Worm (Caenorhabditis elegans) whole organism, L2 larva: ENCODE data around the gene F55A11.4.

ENCODE experiments used
- C34F6.9 ChIP-seq: fragments of 150-350 bp; optimal IDR thresholded peaks from 2 replicates; lab custom pipeline; 2014; ENCODE audit warnings: missing biosample characterization, missing genetic modification characterization
- F13H6.1 ChIP-seq: sonication (generic microtip); optimal IDR thresholded peaks from 2 replicates; lab custom pipeline; 2016; ENCODE audit warnings: missing genetic modification characterization, missing compliant biosample characterization
- R02D3.7 ChIP-seq: fragments of 150-350 bp; optimal IDR thresholded peaks from 2 replicates; lab custom pipeline; 2014; ENCODE audit warnings: missing biosample characterization, missing genetic modification characterization
- Y55F3AM.14 ChIP-seq: fragments of 200-800 bp; sonication (Bioruptor generic); optimal IDR thresholded peaks from 2 replicates; lab custom pipeline; 2018; ENCODE audit warnings: mild to moderate bottlenecking, missing genetic modification characterization, missing compliant biosample characterization
- ZK546.5 ChIP-seq: sonication (generic microtip); optimal IDR thresholded peaks from 2 replicates; lab custom pipeline; 2017; ENCODE audit warnings: missing biosample characterization, missing genetic modification characterization
- alr-1 ChIP-seq: fragments of 150-350 bp; optimal IDR thresholded peaks from 2 replicates; lab custom pipeline; 2014; ENCODE audit warnings: missing biosample characterization, missing genetic modification characterization
- aly-2 ChIP-seq: fragments of 150-350 bp; optimal IDR thresholded peaks from 2 replicates; lab custom pipeline; 2014; ENCODE audit warnings: missing biosample characterization, missing genetic modification characterization
- ama-1 ChIP-seq: fragments of 150-350 bp; optimal IDR thresholded peaks from 2 replicates; lab custom pipeline; 2018; ENCODE audit warnings: inconsistent platforms
- blmp-1 ChIP-seq: sonication (generic microtip); optimal IDR thresholded peaks from 2 replicates; lab custom pipeline; 2017; ENCODE audit warnings: missing genetic modification characterization, mild to moderate bottlenecking, missing compliant biosample characterization, antibody characterized with exemption, moderate library complexity; ENCODE audit not compliant: insufficient read depth
- ceh-16 ChIP-seq: fragments of 150-350 bp; optimal IDR thresholded peaks from 2 replicates; lab custom pipeline; 2014; ENCODE audit warnings: missing biosample characterization, missing genetic modification characterization
- ceh-82 ChIP-seq: fragments of 150-350 bp; optimal IDR thresholded peaks from 2 replicates; lab custom pipeline; 2014; ENCODE audit warnings: missing biosample characterization, missing genetic modification characterization
- crh-2 ChIP-seq: sonication (generic microtip); optimal IDR thresholded peaks from 2 replicates; lab custom pipeline; 2017; ENCODE audit warnings: missing biosample characterization, missing genetic modification characterization
- dmd-4 ChIP-seq: sonication (generic microtip); optimal IDR thresholded peaks from 2 replicates; lab custom pipeline; 2017; ENCODE audit warnings: missing biosample characterization, missing genetic modification characterization
- egl-27 ChIP-seq: sonication (generic microtip); optimal IDR thresholded peaks from 3 replicates; lab custom pipeline; 2017; ENCODE audit warnings: missing biosample characterization, missing genetic modification reagents, missing genetic modification characterization
- elt-1 ChIP-seq: fragments of 150-350 bp; optimal IDR thresholded peaks from 2 replicates; lab custom pipeline; 2014; ENCODE audit warnings: missing biosample characterization, missing genetic modification characterization
- elt-3 ChIP-seq: sonication (generic microtip); optimal IDR thresholded peaks from 2 replicates; lab custom pipeline; 2017; ENCODE audit warnings: missing biosample characterization, missing genetic modification characterization
- fos-1 ChIP-seq: fragments of 150-350 bp; optimal IDR thresholded peaks from 2 replicates; lab custom pipeline; 2014; ENCODE audit warnings: missing biosample characterization, missing genetic modification characterization
- gmeb-1 ChIP-seq: fragments of 150-350 bp; optimal IDR thresholded peaks from 2 replicates; lab custom pipeline; 2014; ENCODE audit warnings: missing biosample characterization, missing genetic modification characterization
- lin-11 ChIP-seq: fragments of 150-350 bp; sonication (generic microtip); optimal IDR thresholded peaks from 2 replicates; lab custom pipeline; 2014; ENCODE audit warnings: missing biosample characterization, missing genetic modification characterization, inconsistent platforms, mixed read lengths
- lin-13 ChIP-seq: fragments of 150-350 bp; optimal IDR thresholded peaks from 2 replicates; lab custom pipeline; 2014; ENCODE audit warnings: missing biosample characterization, missing genetic modification reagents, missing genetic modification characterization
- lin-39 ChIP-seq: fragments of 150-350 bp; optimal IDR thresholded peaks from 2 replicates; lab custom pipeline; 2014; ENCODE audit warnings: missing biosample characterization, missing genetic modification reagents, missing genetic modification characterization
- lsy-2 ChIP-seq, 2 experiments: fragments of 150-350 bp in 1 of 2; sonication (generic microtip) in 1 of 2; optimal IDR thresholded peaks; 2 replicates each; lab custom pipeline; 2014 to 2017; ENCODE audit warnings: missing biosample characterization in 2 of 2, missing genetic modification characterization in 2 of 2
- mab-5 ChIP-seq: fragments of 150-350 bp; optimal IDR thresholded peaks from 2 replicates; lab custom pipeline; 2014; ENCODE audit warnings: missing biosample characterization, missing genetic modification characterization
- mbf-1 ChIP-seq: sonication (generic microtip); optimal IDR thresholded peaks from 2 replicates; lab custom pipeline; 2017; ENCODE audit warnings: missing biosample characterization, missing genetic modification characterization
- mdl-1 ChIP-seq, 2 experiments: fragments of 150-350 bp in 1 of 2; sonication (generic microtip) in 1 of 2; optimal IDR thresholded peaks; 2 replicates each; lab custom pipeline; 2017; ENCODE audit warnings: missing biosample characterization in 2 of 2, missing genetic modification characterization in 2 of 2
- nhr-10 ChIP-seq: sonication (generic microtip); optimal IDR thresholded peaks from 2 replicates; lab custom pipeline; 2017; ENCODE audit warnings: missing biosample characterization, missing genetic modification characterization
- nhr-11 ChIP-seq: fragments of 150-350 bp; optimal IDR thresholded peaks from 2 replicates; lab custom pipeline; 2014; ENCODE audit warnings: missing biosample characterization, missing genetic modification characterization
- nhr-12 ChIP-seq: fragments of 150-350 bp; optimal IDR thresholded peaks from 2 replicates; lab custom pipeline; 2014; ENCODE audit warnings: missing biosample characterization, missing genetic modification characterization
- nhr-129 ChIP-seq: fragments of 150-350 bp; optimal IDR thresholded peaks from 2 replicates; lab custom pipeline; 2014; ENCODE audit warnings: missing biosample characterization, missing genetic modification characterization
- nhr-21 ChIP-seq: fragments of 150-350 bp; optimal IDR thresholded peaks from 2 replicates; lab custom pipeline; 2014; ENCODE audit warnings: missing biosample characterization, missing genetic modification characterization
- nhr-23 ChIP-seq: fragments of 150-350 bp; optimal IDR thresholded peaks from 2 replicates; lab custom pipeline; 2014; ENCODE audit warnings: missing biosample characterization, missing genetic modification reagents, missing genetic modification characterization
- nhr-237 ChIP-seq: fragments of 150-350 bp; optimal IDR thresholded peaks from 2 replicates; lab custom pipeline; 2014; ENCODE audit warnings: missing biosample characterization, missing genetic modification characterization
- nhr-25 ChIP-seq: fragments of 150-350 bp; sonication (generic microtip); optimal IDR thresholded peaks from 3 replicates; lab custom pipeline; 2014; ENCODE audit warnings: missing biosample characterization, missing genetic modification characterization
- nhr-6 ChIP-seq: fragments of 150-350 bp; optimal IDR thresholded peaks from 2 replicates; lab custom pipeline; 2014; ENCODE audit warnings: missing biosample characterization, missing genetic modification characterization
- nhr-77 ChIP-seq: fragments of 150-350 bp; optimal IDR thresholded peaks from 2 replicates; lab custom pipeline; 2014; ENCODE audit warnings: missing biosample characterization, missing genetic modification characterization
- peb-1 ChIP-seq: fragments of 150-350 bp; optimal IDR thresholded peaks from 2 replicates; lab custom pipeline; 2014; ENCODE audit warnings: missing biosample characterization, missing genetic modification characterization
- sem-4 ChIP-seq: fragments of 150-350 bp; optimal IDR thresholded peaks from 2 replicates; lab custom pipeline; 2014; ENCODE audit warnings: missing biosample characterization, missing genetic modification reagents, missing genetic modification characterization
- skn-1 ChIP-seq: sonication (generic microtip); optimal IDR thresholded peaks from 2 replicates; lab custom pipeline; 2017; ENCODE audit warnings: missing biosample characterization, missing genetic modification characterization
- sma-3 ChIP-seq: sonication (generic microtip); optimal IDR thresholded peaks from 2 replicates; lab custom pipeline; 2016; ENCODE audit warnings: missing genetic modification reagents, missing genetic modification characterization, missing compliant biosample characterization
- sma-9 ChIP-seq, 2 experiments: fragments of 150-350 bp in 1 of 2; sonication (generic microtip) in 1 of 2; optimal IDR thresholded peaks; 2 replicates each; lab custom pipeline; 2014 to 2016; ENCODE audit warnings: missing genetic modification characterization in 2 of 2, mild to moderate bottlenecking in 1 of 2, missing biosample characterization in 1 of 2, missing compliant biosample characterization in 1 of 2, missing genetic modification reagents in 1 of 2, moderate library complexity in 1 of 2
- snpc-4 ChIP-seq: fragments of 150-350 bp; optimal IDR thresholded peaks from 2 replicates; lab custom pipeline; 2014; ENCODE audit warnings: missing biosample characterization, missing genetic modification characterization
- unc-39 ChIP-seq: fragments of 150-350 bp; optimal IDR thresholded peaks from 2 replicates; lab custom pipeline; 2014; ENCODE audit warnings: missing biosample characterization, missing genetic modification characterization
- unc-55 ChIP-seq: fragments of 150-350 bp; sonication (generic microtip); optimal IDR thresholded peaks from 3 replicates; lab custom pipeline; 2014; ENCODE audit warnings: missing biosample characterization, missing genetic modification reagents, missing genetic modification characterization
- unc-62 ChIP-seq: fragments of 150-350 bp; optimal IDR thresholded peaks from 2 replicates; lab custom pipeline; 2014; ENCODE audit warnings: missing biosample characterization, missing genetic modification reagents, missing genetic modification characterization
- zag-1 ChIP-seq: fragments of 150-350 bp; optimal IDR thresholded peaks from 2 replicates; lab custom pipeline; 2014; ENCODE audit warnings: missing biosample characterization, missing genetic modification characterization
- ztf-1 ChIP-seq: fragments of 200-800 bp; sonication (Bioruptor generic); conservative IDR thresholded peaks from 2 replicates; pipeline ENCODE4 v1.3.6; 2022; ENCODE audit warnings: missing genetic modification characterization, missing compliant biosample characterization
- ztf-11 ChIP-seq: sonication (generic microtip); optimal IDR thresholded peaks from 2 replicates; lab custom pipeline; 2017; ENCODE audit warnings: missing biosample characterization, missing genetic modification characterization
- ztf-4 ChIP-seq: fragments of 150-350 bp; optimal IDR thresholded peaks from 2 replicates; lab custom pipeline; 2014; ENCODE audit warnings: missing biosample characterization, missing genetic modification characterization

F55A11.4 gene

ce11 chrV:11820551-11820950 is 50.3 kb downstream of the F55A11.4 start:
- TF ChIP-seq mbf-1 (tag; lab: Kevin White, UChicago) (no peak), C34F6.9 (no peak), unc-55 (GFP tag; lab: Kevin White, UChicago) (no peak), nhr-237 (tag; lab: Kevin White, UChicago) (no peak), mdl-1 (tag; optimal IDR thresholded peaks at IDR 0.05; lab: Kevin White, UChicago) (no peak), skn-1 (tag; lab: Kevin White, UChicago) (no peak), egl-27 (no peak), snpc-4 (tag; lab: Kevin White, UChicago) (no peak), nhr-10 (tag; lab: Kevin White, UChicago) (no peak), nhr-6 (tag; lab: Kevin White, UChicago) (no peak), zag-1 (no peak), elt-1 (no peak), ZK546.5 (tag; lab: Kevin White, UChicago) (no peak), sma-9 (GFP tag; optimal IDR thresholded peaks at IDR 0.05; lab: Kevin White, UChicago) (peak; percentile 47), sma-9 (tag; optimal IDR thresholded peaks at IDR 0.05; lab: Kevin White, UChicago) (no peak), nhr-129 (tag; lab: Kevin White, UChicago) (no peak), fos-1 (tag; lab: Kevin White, UChicago) (peak; percentile 65), ztf-1 (GFP tag; lab: Robert Waterston, UW) (no peak), ama-1 (lab: Kevin White, UChicago) (peak; percentile 53), dmd-4 (tag; lab: Kevin White, UChicago) (no peak), sma-3 (GFP tag; lab: Kevin White, UChicago) (no peak)

- TF ChIP-seq ZK546.5 (tag; lab: Kevin White, UChicago) (no peak), lin-11 (tag; lab: Kevin White, UChicago) (no peak), elt-3 (tag; lab: Kevin White, UChicago) (no peak), nhr-10 (tag; lab: Kevin White, UChicago) (no peak), nhr-77 (tag; lab: Kevin White, UChicago) (no peak), skn-1 (tag; lab: Kevin White, UChicago) (peak; percentile 12), nhr-23 (tag; lab: Kevin White, UChicago) (no peak), dmd-4 (tag; lab: Kevin White, UChicago) (no peak), blmp-1 (tag; lab: Kevin White, UChicago) (no peak), ceh-16 (tag; lab: Kevin White, UChicago) (no peak), sma-9 (GFP tag; optimal IDR thresholded peaks at IDR 0.05; lab: Kevin White, UChicago) (peak; percentile 40), sma-9 (tag; optimal IDR thresholded peaks at IDR 0.05; lab: Kevin White, UChicago) (no peak), zag-1 (no peak), ztf-11 (no peak), C34F6.9 (peak; percentile 54), sem-4 (no peak), nhr-12 (tag; lab: Kevin White, UChicago) (no peak), lin-39 (tag; lab: Kevin White, UChicago) (no peak), F13H6.1 (peak; percentile 33), elt-1 (no peak), unc-39 (no peak), alr-1 (tag; lab: Kevin White, UChicago) (no peak), lin-13 (GFP tag; lab: Kevin White, UChicago) (peak; percentile 76), lsy-2 (tag; optimal IDR thresholded peaks at IDR 0.05; lab: Kevin White, UChicago) (peak in 1 of 2 experiments; percentile 62), R02D3.7 (tag; lab: Kevin White, UChicago) (no peak), aly-2 (no peak), mab-5 (tag; lab: Kevin White, UChicago) (no peak), mdl-1 (tag; optimal IDR thresholded peaks at IDR 0.05; lab: Kevin White, UChicago) (peak in 1 of 2 experiments; percentile 36), sma-3 (GFP tag; lab: Kevin White, UChicago) (peak; percentile 37), gmeb-1 (tag; lab: Kevin White, UChicago) (peak; percentile 57), nhr-11 (tag; lab: Kevin White, UChicago) (no peak), nhr-237 (tag; lab: Kevin White, UChicago) (no peak), snpc-4 (tag; lab: Kevin White, UChicago) (no peak), nhr-129 (tag; lab: Kevin White, UChicago) (peak; percentile 85), nhr-6 (tag; lab: Kevin White, UChicago) (peak; percentile 45), unc-62 (GFP tag; lab: Kevin White, UChicago) (no peak), nhr-25 (peak; percentile 59), ama-1 (lab: Kevin White, UChicago) (no peak), egl-27 (no peak), ceh-82 (tag; lab: Kevin White, UChicago) (no peak), fos-1 (tag; lab: Kevin White, UChicago) (peak; percentile 32), mbf-1 (tag; lab: Kevin White, UChicago) (no peak), crh-2 (tag; lab: Kevin White, UChicago) (peak; percentile 82), peb-1 (tag; lab: Kevin White, UChicago) (no peak), nhr-21 (tag; lab: Kevin White, UChicago) (peak; percentile 25), ztf-4 (tag; lab: Kevin White, UChicago) (peak; percentile 80), ztf-1 (GFP tag; lab: Robert Waterston, UW) (no peak), Y55F3AM.14 (GFP tag; lab: Kevin White, UChicago) (no peak), unc-55 (GFP tag; lab: Kevin White, UChicago) (no peak)
Observed at ce11 chrV:11822461-11822939, 52.2 kb downstream of the F55A11.4 start, which contains the start of gene pyc-1. Gene pyc-1, minus strand, starts transcription at chrV:11822529.
